Worm (Caenorhabditis elegans): ENCODE results near the gene srw-8.

DNA sequence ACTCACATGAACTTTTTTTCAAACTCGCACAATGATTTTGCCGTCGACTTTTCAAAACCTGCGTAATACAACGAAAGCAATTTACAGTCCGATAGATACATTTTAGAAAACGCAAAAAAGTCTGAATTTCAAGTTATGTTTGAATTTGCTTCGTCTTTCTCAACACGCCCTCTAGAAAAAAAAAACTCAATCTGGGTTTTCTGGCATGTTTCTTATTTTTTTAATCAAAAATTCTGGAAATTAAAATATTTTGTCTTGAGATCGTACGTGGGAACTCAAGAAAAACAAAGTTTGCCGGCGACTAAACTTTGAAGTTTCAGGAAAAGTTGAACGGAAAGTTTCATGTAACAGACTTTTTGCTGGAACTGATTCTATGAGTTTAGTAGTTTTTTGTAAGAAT is 40.3 kb downstream of the srw-8 start, which contains the start of gene srw-115:
- TF ChIP-seq bed-3 (GFP tag; optimal IDR thresholded peaks at IDR 0.05) = no peak
- TF ChIP-seq sem-2 (GFP tag; optimal IDR thresholded peaks at IDR 0.05) = no peak
- no peak for TF ChIP-seq unc-120 (tag; optimal IDR thresholded peaks at IDR 0.05; ENCODE audit: poor library complexity, severe bottlenecking)
- no peak for TF ChIP-seq elt-3 (tag; optimal IDR thresholded peaks at IDR 0.05)
- TF ChIP-seq ceh-39 (tag; optimal IDR thresholded peaks at IDR 0.05) = no peak
